Worm (Caenorhabditis elegans): ENCODE measurements around the gene ifd-2.

ifd-2 gene

DNA sequence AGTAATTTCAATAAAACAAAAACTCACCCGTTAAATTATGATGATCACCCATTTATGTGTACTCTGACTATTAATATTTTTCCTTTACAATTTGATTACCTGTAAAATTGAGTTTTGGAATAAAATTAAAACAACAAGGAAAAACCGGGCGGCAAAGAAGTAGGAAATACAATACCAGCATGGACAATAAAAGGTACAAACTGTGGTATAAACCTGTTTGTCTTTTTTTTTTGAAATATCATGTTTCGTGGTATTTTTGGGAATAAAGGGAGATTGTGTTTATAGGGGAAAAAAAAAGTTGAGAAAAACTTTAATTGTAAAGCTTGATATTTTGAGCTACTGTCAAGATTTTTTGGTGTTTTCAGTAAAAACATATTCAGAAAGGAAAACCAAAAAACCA is 9.6 kb upstream of the ifd-2 start, which contains the start of gene daf-3:
Gene daf-3 (minus strand): TSS at position 101 of the 400 bp plus-strand sequence.
- TF ChIP-seq ama-1 (optimal IDR thresholded peaks at IDR 0.05) (no peak), ZK546.5 (tag; optimal IDR thresholded peaks at IDR 0.05) (no peak), egl-27 (tag; optimal IDR thresholded peaks at IDR 0.05) (no peak), unc-39 (tag; optimal IDR thresholded peaks at IDR 0.05) (no peak), C34F6.9 (tag; optimal IDR thresholded peaks at IDR 0.05) (no peak), gmeb-1 (tag; optimal IDR thresholded peaks at IDR 0.05) (no peak), sem-4 (tag; optimal IDR thresholded peaks at IDR 0.05) (no peak), ztf-11 (tag; optimal IDR thresholded peaks at IDR 0.05) (no peak), nhr-6 (tag; optimal IDR thresholded peaks at IDR 0.05) (no peak), mab-5 (tag; optimal IDR thresholded peaks at IDR 0.05) (no peak), ztf-1 (GFP tag; conservative IDR thresholded peaks at IDR 0.05) (no peak), sma-9 (GFP tag; optimal IDR thresholded peaks at IDR 0.05) (no peak), sma-9 (tag; optimal IDR thresholded peaks at IDR 0.05) (no peak), unc-62 (GFP tag; optimal IDR thresholded peaks at IDR 0.05) (no peak), peb-1 (tag; optimal IDR thresholded peaks at IDR 0.05) (no peak), nhr-129 (tag; optimal IDR thresholded peaks at IDR 0.05) (no peak)

DNA sequence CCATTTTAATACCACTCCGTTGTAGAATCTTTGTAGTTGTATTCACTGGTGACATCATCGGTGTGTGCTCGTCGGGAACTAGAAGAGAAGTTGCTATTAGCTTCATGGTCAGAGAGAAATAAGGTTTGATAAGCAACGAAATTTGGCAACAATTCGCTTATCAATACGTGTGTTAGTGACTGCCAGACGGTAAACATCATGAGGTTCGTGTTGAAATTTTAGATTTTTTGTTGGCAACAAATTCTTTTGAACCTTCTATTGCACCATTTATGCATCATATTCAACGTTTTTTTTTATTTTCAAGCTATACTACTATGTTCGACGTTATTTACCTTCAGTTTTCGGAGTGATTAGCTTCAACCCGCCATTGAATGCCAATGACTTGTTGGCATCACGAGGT is 8.0 kb upstream of the ifd-2 start:
- TF ChIP-seq F13H6.1 (tag; optimal IDR thresholded peaks at IDR 0.05) (peak; percentile 18), lin-11 (tag; optimal IDR thresholded peaks at IDR 0.05) (no peak), egl-27 (tag; optimal IDR thresholded peaks at IDR 0.05) (no peak), zag-1 (tag; optimal IDR thresholded peaks at IDR 0.05) (no peak), gmeb-1 (tag; optimal IDR thresholded peaks at IDR 0.05) (no peak), nhr-10 (tag; optimal IDR thresholded peaks at IDR 0.05) (no peak), sem-4 (tag; optimal IDR thresholded peaks at IDR 0.05) (no peak), skn-1 (tag; optimal IDR thresholded peaks at IDR 0.05) (no peak), blmp-1 (tag; optimal IDR thresholded peaks at IDR 0.05; ENCODE audit: insufficient read depth) (no peak), lin-13 (GFP tag; optimal IDR thresholded peaks at IDR 0.05) (no peak), nhr-129 (tag; optimal IDR thresholded peaks at IDR 0.05) (no peak), Y55F3AM.14 (GFP tag; optimal IDR thresholded peaks at IDR 0.05) (no peak), ztf-4 (tag; optimal IDR thresholded peaks at IDR 0.05) (no peak), mdl-1 (tag; optimal IDR thresholded peaks at IDR 0.05) (no peak), dmd-4 (tag; optimal IDR thresholded peaks at IDR 0.05) (no peak), nhr-237 (tag; optimal IDR thresholded peaks at IDR 0.05) (no peak), aly-2 (tag; optimal IDR thresholded peaks at IDR 0.05) (no peak), sma-3 (GFP tag; optimal IDR thresholded peaks at IDR 0.05) (no peak), crh-2 (tag; optimal IDR thresholded peaks at IDR 0.05) (peak; percentile 57), fos-1 (tag; optimal IDR thresholded peaks at IDR 0.05) (peak; percentile 82), sma-9 (GFP tag; optimal IDR thresholded peaks at IDR 0.05) (peak; percentile 6), sma-9 (tag; optimal IDR thresholded peaks at IDR 0.05) (no peak), ama-1 (optimal IDR thresholded peaks at IDR 0.05) (no peak), nhr-77 (tag; optimal IDR thresholded peaks at IDR 0.05) (no peak), unc-55 (GFP tag; optimal IDR thresholded peaks at IDR 0.05) (no peak), C34F6.9 (tag; optimal IDR thresholded peaks at IDR 0.05) (no peak), ztf-11 (tag; optimal IDR thresholded peaks at IDR 0.05) (no peak), ceh-82 (tag; optimal IDR thresholded peaks at IDR 0.05) (no peak)

DNA sequence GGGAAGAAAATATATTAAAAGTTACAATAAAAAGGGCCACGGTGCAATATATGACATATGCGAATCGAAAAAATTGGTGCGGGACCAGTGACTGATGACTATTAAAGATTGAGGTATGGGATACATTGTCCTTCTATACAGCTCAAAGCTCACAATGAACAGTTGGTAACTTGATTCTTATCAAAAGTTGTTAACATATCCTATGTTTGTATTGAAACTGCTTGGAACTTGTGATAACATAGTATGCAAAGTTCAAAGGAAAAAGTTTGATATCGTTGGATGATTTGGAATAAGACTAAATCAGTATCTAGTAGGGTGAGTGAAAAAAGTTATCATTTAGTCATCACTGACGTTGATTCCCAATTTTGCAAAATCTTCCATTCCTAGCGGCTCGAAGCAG is 2.3 kb upstream of the ifd-2 start:
- TF ChIP-seq dmd-4 (tag; optimal IDR thresholded peaks at IDR 0.05) (no peak), ama-1 (optimal IDR thresholded peaks at IDR 0.05) (no peak), nhr-6 (tag; optimal IDR thresholded peaks at IDR 0.05) (no peak), skn-1 (tag; optimal IDR thresholded peaks at IDR 0.05) (no peak), unc-55 (GFP tag; optimal IDR thresholded peaks at IDR 0.05) (no peak), nhr-12 (tag; optimal IDR thresholded peaks at IDR 0.05) (no peak), sem-4 (tag; optimal IDR thresholded peaks at IDR 0.05) (no peak), gmeb-1 (tag; optimal IDR thresholded peaks at IDR 0.05) (no peak), nhr-21 (tag; optimal IDR thresholded peaks at IDR 0.05) (no peak), nhr-25 (tag; optimal IDR thresholded peaks at IDR 0.05) (no peak), sma-3 (GFP tag; optimal IDR thresholded peaks at IDR 0.05) (no peak), nhr-237 (tag; optimal IDR thresholded peaks at IDR 0.05) (no peak)

DNA sequence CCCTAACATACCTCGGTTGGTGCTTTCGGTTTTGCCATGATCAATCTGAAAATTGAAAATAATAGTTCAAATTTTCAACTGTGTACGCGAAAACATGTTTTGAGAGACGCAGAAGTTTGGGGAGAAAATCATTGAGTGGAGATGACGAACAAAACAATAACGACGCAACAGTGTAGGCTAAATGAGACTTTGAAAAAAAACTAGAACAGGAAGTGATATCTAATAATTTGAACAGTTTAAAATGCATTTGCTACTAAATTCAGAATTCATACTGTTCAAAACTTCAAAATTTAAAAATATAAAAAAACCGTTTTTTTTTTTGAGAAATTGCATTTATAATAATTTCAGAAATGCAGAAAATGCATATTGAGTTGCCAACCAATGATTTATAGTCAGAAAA is 2.7 kb downstream of the ifd-2 start, which contains the start of gene F25E2.3:
Gene F25E2.3 (minus strand): TSS at position 101 of the 400 bp plus-strand sequence.
- TF ChIP-seq snpc-4 (tag; optimal IDR thresholded peaks at IDR 0.05): no peak
- TF ChIP-seq elt-3 (tag; optimal IDR thresholded peaks at IDR 0.05): no peak
- TF ChIP-seq ceh-16 (tag; optimal IDR thresholded peaks at IDR 0.05): no peak
- TF ChIP-seq nhr-129 (tag; optimal IDR thresholded peaks at IDR 0.05): no peak
- no peak for TF ChIP-seq ztf-1 (GFP tag; conservative IDR thresholded peaks at IDR 0.05)
- TF ChIP-seq sem-4 (tag; optimal IDR thresholded peaks at IDR 0.05): no peak
- TF ChIP-seq R02D3.7 (tag; optimal IDR thresholded peaks at IDR 0.05): no peak
- TF ChIP-seq nhr-11 (tag; optimal IDR thresholded peaks at IDR 0.05): no peak
- no peak for TF ChIP-seq F13H6.1 (tag; optimal IDR thresholded peaks at IDR 0.05)
- no peak for TF ChIP-seq sma-9 (GFP tag; optimal IDR thresholded peaks at IDR 0.05)
- TF ChIP-seq sma-9 (tag; optimal IDR thresholded peaks at IDR 0.05): no peak
- no peak for TF ChIP-seq alr-1 (tag; optimal IDR thresholded peaks at IDR 0.05)
- no peak for TF ChIP-seq ztf-4 (tag; optimal IDR thresholded peaks at IDR 0.05)
- no peak for TF ChIP-seq gmeb-1 (tag; optimal IDR thresholded peaks at IDR 0.05)
- TF ChIP-seq nhr-23 (tag; optimal IDR thresholded peaks at IDR 0.05): no peak

Data from whole organism, L2 larva.